Fruit fly (Drosophila melanogaster): Measurements from ENCODE around the gene Eip93F.

Eip93F gene

DNA sequence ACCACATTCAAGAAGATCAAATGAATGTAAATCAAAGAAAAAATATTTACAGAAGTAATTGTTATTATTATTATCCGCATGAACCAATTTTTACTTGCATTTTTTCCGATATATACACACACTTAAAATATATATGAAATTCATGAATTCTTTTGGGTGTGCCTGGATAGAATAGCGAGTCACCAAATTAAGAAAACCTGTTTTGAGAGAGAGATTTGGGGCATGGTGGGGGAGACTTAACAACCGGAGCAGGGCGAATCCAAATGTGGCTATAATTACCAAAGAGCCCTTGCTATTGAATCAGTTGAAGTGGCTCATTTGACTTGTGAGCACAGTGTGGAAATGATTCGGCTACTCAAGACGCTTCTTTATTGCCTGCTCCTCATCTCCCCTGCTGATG, 35.5 kb upstream of the Eip93F start, which contains the start of gene Qsox2:
TSS of gene Qsox2 (plus strand) at position 301 of the 400 bp plus-strand sequence.
- TF ChIP-seq dmrt93B (GFP tag; optimal IDR thresholded peaks at IDR 0.05) (no peak), Sp1 (GFP tag; optimal IDR thresholded peaks at IDR 0.05) (no peak), Vsx2 (GFP tag; optimal IDR thresholded peaks at IDR 0.05; ENCODE audit: partially characterized antibody) (peak; percentile 34)

DNA sequence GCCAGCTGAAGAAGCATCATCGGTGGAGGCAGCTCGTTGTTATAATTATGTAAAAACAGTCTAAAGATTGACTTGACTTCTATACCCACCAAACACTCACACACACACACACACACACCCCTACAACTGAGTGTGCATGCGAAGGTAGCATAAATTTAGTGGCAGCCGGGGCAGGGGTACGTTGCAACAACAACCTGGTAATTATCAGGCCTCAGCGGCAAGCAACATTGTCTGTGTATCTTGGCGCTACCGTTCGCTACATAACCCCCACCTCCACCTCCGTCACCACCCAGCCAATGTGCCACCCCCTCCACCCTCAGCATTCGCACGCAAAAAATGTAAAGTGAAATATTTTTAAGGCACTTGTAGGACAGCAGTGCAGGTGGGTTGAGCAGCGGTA, 31.9 kb upstream of the Eip93F start:
- peak; percentile 5 for TF ChIP-seq Dfd (GFP tag; optimal IDR thresholded peaks at IDR 0.05)
- no peak for TF ChIP-seq pan (optimal IDR thresholded peaks at IDR 0.05)

DNA sequence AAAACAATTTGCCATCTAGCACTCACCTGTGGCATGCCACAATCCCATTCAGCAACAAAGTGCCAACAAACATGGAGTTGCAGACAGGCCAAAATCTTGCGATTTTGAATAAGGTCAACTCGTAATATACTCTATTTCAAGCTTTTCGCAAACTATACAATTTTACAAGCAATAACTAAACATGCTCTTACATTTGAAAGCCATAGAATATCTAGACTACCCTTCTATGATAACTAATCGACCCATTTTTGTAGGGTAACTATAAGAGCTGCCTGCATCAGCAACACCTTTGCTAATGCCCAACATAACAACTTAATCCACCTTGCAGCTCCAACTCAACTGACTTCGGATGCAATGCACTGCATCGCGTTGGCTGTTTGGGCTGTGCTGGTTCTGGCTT, 28.4 kb upstream of the Eip93F start:
- TF ChIP-seq N (GFP tag; optimal IDR thresholded peaks at IDR 0.05) (no peak), Hr83 (GFP tag; optimal IDR thresholded peaks at IDR 0.05; ENCODE audit: poor library complexity, severe bottlenecking) (no peak), ey (GFP tag; optimal IDR thresholded peaks at IDR 0.05) (no peak), Sp1 (GFP tag; optimal IDR thresholded peaks at IDR 0.05) (no peak), HLH106 (tag; optimal IDR thresholded peaks at IDR 0.05) (no peak), CG32264 (GFP tag; optimal IDR thresholded peaks at IDR 0.05) (no peak), Hr78 (GFP tag; optimal IDR thresholded peaks at IDR 0.05) (no peak), Dif (GFP tag; optimal IDR thresholded peaks at IDR 0.05; ENCODE audit: partially characterized antibody) (no peak), lola (GFP tag; optimal IDR thresholded peaks at IDR 0.05) (no peak), dmrt93B (GFP tag; optimal IDR thresholded peaks at IDR 0.05) (no peak), Vsx2 (GFP tag; optimal IDR thresholded peaks at IDR 0.05; ENCODE audit: partially characterized antibody) (no peak), usp (GFP tag; optimal IDR thresholded peaks at IDR 0.05) (no peak), jim (GFP tag; optimal IDR thresholded peaks at IDR 0.05) (no peak), psq (GFP tag; optimal IDR thresholded peaks at IDR 0.05) (no peak), CG9705 (GFP tag; optimal IDR thresholded peaks at IDR 0.05) (no peak), sv (GFP tag; optimal IDR thresholded peaks at IDR 0.05) (no peak), fru (GFP tag; optimal IDR thresholded peaks at IDR 0.05) (no peak), pan (optimal IDR thresholded peaks at IDR 0.05) (no peak), GATAd (GFP tag; optimal IDR thresholded peaks at IDR 0.05) (no peak), Myc (optimal IDR thresholded peaks at IDR 0.05) (no peak)

DNA sequence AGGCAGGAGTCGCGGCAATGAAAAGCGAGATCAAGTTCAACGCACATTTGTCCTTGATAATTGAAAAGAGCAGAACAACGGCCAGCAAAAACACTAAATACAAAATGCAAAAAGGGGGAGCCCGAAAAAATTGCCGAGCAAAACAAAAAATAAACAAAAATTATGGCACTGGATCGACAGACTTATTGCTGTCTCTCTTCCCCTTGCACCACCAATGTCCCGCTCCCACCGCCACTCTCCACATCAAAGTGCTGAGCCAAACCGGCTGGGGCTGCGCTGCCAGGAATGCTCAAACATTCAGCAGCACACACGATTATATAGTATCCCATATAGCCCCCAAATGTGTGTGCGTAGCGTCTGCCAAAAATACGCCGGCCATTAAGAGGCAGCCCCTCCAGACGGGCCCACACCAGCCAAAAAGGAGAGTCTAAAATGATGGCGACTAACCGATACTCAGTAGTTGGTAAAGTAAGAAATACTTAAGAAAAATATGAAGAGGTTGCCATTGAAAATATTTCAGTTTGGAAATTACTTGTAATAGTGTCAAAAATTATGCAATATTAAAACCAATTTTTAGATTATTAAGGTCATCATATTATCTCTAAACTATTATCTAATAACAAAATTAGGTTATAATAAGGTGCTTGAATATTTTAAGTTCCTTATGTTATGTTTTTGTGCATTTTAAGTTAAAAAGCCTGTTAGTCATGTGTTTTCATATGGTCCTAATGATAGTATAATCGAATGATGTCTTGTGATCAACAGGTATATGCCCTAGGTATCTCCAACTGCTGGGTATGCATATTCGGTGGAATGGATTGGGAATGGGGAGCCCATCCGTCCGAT, 27.3 kb upstream of the Eip93F start:
- TF ChIP-seq Jra (GFP tag; optimal IDR thresholded peaks at IDR 0.05) (peak; percentile 46), sage (GFP tag; optimal IDR thresholded peaks at IDR 0.05) (no peak), pan (optimal IDR thresholded peaks at IDR 0.05) (peak; percentile 71), usp (GFP tag; optimal IDR thresholded peaks at IDR 0.05) (no peak), Hnf4 (GFP tag; optimal IDR thresholded peaks at IDR 0.05) (peak; percentile 32), ey (GFP tag; optimal IDR thresholded peaks at IDR 0.05) (peak; percentile 77), Myc (optimal IDR thresholded peaks at IDR 0.05) (no peak), brk (GFP tag; optimal IDR thresholded peaks at IDR 0.05) (no peak), Sp1 (GFP tag; optimal IDR thresholded peaks at IDR 0.05) (peak; percentile 75), woc (GFP tag; optimal IDR thresholded peaks at IDR 0.05) (peak; percentile 90), sv (GFP tag; optimal IDR thresholded peaks at IDR 0.05) (no peak), Rel (GFP tag; optimal IDR thresholded peaks at IDR 0.05) (no peak), Rel (tag; optimal IDR thresholded peaks at IDR 0.05) (peak; percentile 96), CG9705 (GFP tag; optimal IDR thresholded peaks at IDR 0.05) (peak; percentile 46), dmrt93B (GFP tag; optimal IDR thresholded peaks at IDR 0.05) (peak; percentile 62), GATAd (GFP tag; optimal IDR thresholded peaks at IDR 0.05) (no peak), OdsH (GFP tag; optimal IDR thresholded peaks at IDR 0.05) (peak; percentile 65), lola (GFP tag; optimal IDR thresholded peaks at IDR 0.05) (no peak), psq (GFP tag; optimal IDR thresholded peaks at IDR 0.05) (peak; percentile 71), h (GFP tag; optimal IDR thresholded peaks at IDR 0.05) (peak; percentile 72), N (GFP tag; optimal IDR thresholded peaks at IDR 0.05) (no peak), tai (GFP tag; optimal IDR thresholded peaks at IDR 0.05) (no peak), Dif (GFP tag; optimal IDR thresholded peaks at IDR 0.05; ENCODE audit: partially characterized antibody) (peak; percentile 19), Vsx2 (GFP tag; optimal IDR thresholded peaks at IDR 0.05; ENCODE audit: partially characterized antibody) (no peak), foxo (GFP tag; optimal IDR thresholded peaks at IDR 0.05) (peak in 1 of 2 experiments; percentile 68), CrebA (GFP tag; optimal IDR thresholded peaks at IDR 0.05; ENCODE audit: borderline replicate concordance) (no peak), HLH106 (tag; optimal IDR thresholded peaks at IDR 0.05) (peak; percentile 69), CG32264 (GFP tag; optimal IDR thresholded peaks at IDR 0.05) (no peak), dl (GFP tag; optimal IDR thresholded peaks at IDR 0.05; ENCODE audit: insufficient read depth in 1 of 2, partially characterized antibody in 2 of 2) (no peak), dsf (GFP tag; optimal IDR thresholded peaks at IDR 0.05; ENCODE audit: borderline replicate concordance) (no peak), Hr78 (GFP tag; optimal IDR thresholded peaks at IDR 0.05) (no peak), fru (GFP tag; optimal IDR thresholded peaks at IDR 0.05) (peak; percentile 82), jim (GFP tag; optimal IDR thresholded peaks at IDR 0.05) (peak; percentile 79), br (GFP tag; optimal IDR thresholded peaks at IDR 0.05) (peak; percentile 77), Abd-B (GFP tag; optimal IDR thresholded peaks at IDR 0.05) (no peak), Dfd (GFP tag; optimal IDR thresholded peaks at IDR 0.05) (peak; percentile 42), rgr (GFP tag; optimal IDR thresholded peaks at IDR 0.05) (peak; percentile 61), Mio (GFP tag; optimal IDR thresholded peaks at IDR 0.05) (no peak), Hr83 (GFP tag; optimal IDR thresholded peaks at IDR 0.05; ENCODE audit: poor library complexity, severe bottlenecking) (peak; percentile 12)
